Worm (Caenorhabditis elegans) whole organism, young adult: ENCODE measurements around the gene srlf-10.

Source experiments
- F10E7.11 ChIP-seq: sonication (generic microtip); optimal IDR thresholded peaks from 2 replicates; lab custom pipeline; 2017; ENCODE audit warnings: mild to moderate bottlenecking, missing genetic modification characterization, moderate library complexity, missing compliant biosample characterization
- F33H1.4 ChIP-seq: fragments of 200-800 bp; sonication (Bioruptor generic); IDR thresholded peaks from 2 replicates; pipeline ENCODE4 v1.3.6; 2022; ENCODE audit warnings: missing genetic modification reagents, missing genetic modification characterization, missing compliant biosample characterization
- F39B2.1 ChIP-seq: fragments of 200-800 bp; sonication (Bioruptor generic); IDR thresholded peaks from 2 replicates; pipeline ENCODE4 v1.3.6; 2022; ENCODE audit warnings: missing genetic modification reagents, missing genetic modification characterization, missing compliant biosample characterization
- F55B11.4 ChIP-seq: sonication (generic microtip); optimal IDR thresholded peaks from 2 replicates; lab custom pipeline; 2016; ENCODE audit warnings: missing compliant biosample characterization, missing genetic modification characterization, borderline replicate concordance; ENCODE audit not compliant: insufficient read depth
- F57C9.4 ChIP-seq: sonication (generic microtip); optimal IDR thresholded peaks from 2 replicates; lab custom pipeline; 2017; ENCODE audit warnings: mild to moderate bottlenecking, missing genetic modification characterization, missing compliant biosample characterization
- Y53F4B.3 ChIP-seq: fragments of 200-800 bp; sonication (Bioruptor generic); IDR thresholded peaks from 2 replicates; pipeline ENCODE4 v1.3.6; 2022; ENCODE audit warnings: missing genetic modification reagents, missing genetic modification characterization, missing compliant biosample characterization
- Y56A3A.18 ChIP-seq: fragments of 200-800 bp; sonication (Bioruptor generic); IDR thresholded peaks from 2 replicates; pipeline ENCODE4 v1.3.6; 2022; ENCODE audit warnings: missing genetic modification reagents, missing genetic modification characterization, missing compliant biosample characterization
- Y67H2A.10 ChIP-seq: fragments of 200-800 bp; sonication (Bioruptor generic); conservative IDR thresholded peaks from 2 replicates; pipeline ENCODE4 v1.3.6; 2022; ENCODE audit warnings: missing genetic modification reagents, missing genetic modification characterization, missing compliant biosample characterization
- Y95B8A.8 ChIP-seq: fragments of 200-800 bp; sonication (Bioruptor generic); IDR thresholded peaks from 2 replicates; pipeline ENCODE4 v1.3.6; 2022; ENCODE audit warnings: missing genetic modification reagents, missing genetic modification characterization, missing compliant biosample characterization
- ZK185.1 ChIP-seq: sonication (generic microtip); optimal IDR thresholded peaks from 2 replicates; lab custom pipeline; 2016; ENCODE audit warnings: mild to moderate bottlenecking, missing genetic modification characterization, missing compliant biosample characterization; ENCODE audit not compliant: poor library complexity, severe bottlenecking
- atf-7 ChIP-seq: sonication (generic microtip); optimal IDR thresholded peaks from 2 replicates; lab custom pipeline; 2017; ENCODE audit warnings: mild to moderate bottlenecking, missing genetic modification characterization, missing compliant biosample characterization
- chd-7 ChIP-seq: sonication (generic microtip); optimal IDR thresholded peaks from 2 replicates; lab custom pipeline; 2016; ENCODE audit warnings: mild to moderate bottlenecking, missing genetic modification characterization, moderate library complexity, missing compliant biosample characterization
- efl-1 ChIP-seq: fragments of 150-350 bp; optimal IDR thresholded peaks from 2 replicates; lab custom pipeline; 2014; ENCODE audit warnings: missing biosample characterization, missing genetic modification reagents, missing genetic modification characterization
- ets-4 ChIP-seq: fragments of 200-800 bp; sonication (Bioruptor generic); optimal IDR thresholded peaks from 2 replicates; lab custom pipeline; 2018; ENCODE audit warnings: mild to moderate bottlenecking, missing genetic modification characterization, missing compliant biosample characterization
- fkh-3 ChIP-seq: sonication (generic microtip); optimal IDR thresholded peaks from 2 replicates; lab custom pipeline; 2016; ENCODE audit warnings: mild to moderate bottlenecking, missing genetic modification characterization, missing compliant biosample characterization
- gei-17 ChIP-seq: fragments of 200-800 bp; sonication (Bioruptor generic); optimal IDR thresholded peaks from 2 replicates; lab custom pipeline; 2018; ENCODE audit warnings: mild to moderate bottlenecking, missing genetic modification characterization, missing compliant biosample characterization
- him-1 ChIP-seq: sonication (generic microtip); optimal IDR thresholded peaks from 2 replicates; lab custom pipeline; 2016; ENCODE audit warnings: missing genotype, missing genetic modification reagents, missing genetic modification characterization, missing compliant biosample characterization
- hmg-20 ChIP-seq: fragments of 200-800 bp; sonication (Bioruptor generic); IDR thresholded peaks from 2 replicates; pipeline ENCODE4 v1.3.6; 2022; ENCODE audit warnings: missing genetic modification reagents, missing genetic modification characterization, missing compliant biosample characterization
- lir-1 ChIP-seq: fragments of 200-800 bp; sonication (Bioruptor generic); conservative IDR thresholded peaks from 2 replicates; pipeline ENCODE4 v1.3.6; 2022; ENCODE audit warnings: missing genetic modification reagents, missing genetic modification characterization, missing compliant biosample characterization
- lsl-1 ChIP-seq: fragments of 200-800 bp; sonication (Bioruptor generic); optimal IDR thresholded peaks from 2 replicates; lab custom pipeline; 2018; ENCODE audit warnings: mild to moderate bottlenecking, missing genetic modification characterization, moderate library complexity, missing compliant biosample characterization
- madf-10 ChIP-seq: sonication (generic microtip); optimal IDR thresholded peaks from 2 replicates; lab custom pipeline; 2016; ENCODE audit warnings: mild to moderate bottlenecking, missing genetic modification characterization, missing compliant biosample characterization
- madf-6 ChIP-seq: fragments of 200-800 bp; sonication (Bioruptor generic); IDR thresholded peaks from 2 replicates; pipeline ENCODE4 v1.3.6; 2022; ENCODE audit warnings: missing genetic modification reagents, missing genetic modification characterization, missing compliant biosample characterization
- madf-8 ChIP-seq: fragments of 200-800 bp; sonication (Bioruptor generic); conservative IDR thresholded peaks from 2 replicates; pipeline ENCODE4 v1.3.6; 2022; ENCODE audit warnings: missing genetic modification reagents, missing genetic modification characterization, missing compliant biosample characterization
- mxl-1 ChIP-seq: sonication (generic microtip); optimal IDR thresholded peaks from 2 replicates; lab custom pipeline; 2016; ENCODE audit warnings: missing genetic modification characterization, missing compliant biosample characterization
- nfya-1 ChIP-seq: sonication (generic microtip); optimal IDR thresholded peaks from 2 replicates; lab custom pipeline; 2017; ENCODE audit warnings: antibody characterized with exemption, missing compliant biosample characterization, missing genetic modification characterization, borderline replicate concordance; ENCODE audit not compliant: insufficient read depth
- nfyb-1 ChIP-seq: fragments of 200-800 bp; sonication (Bioruptor generic); IDR thresholded peaks from 2 replicates; pipeline ENCODE4 v1.3.6; 2022; ENCODE audit warnings: missing genetic modification reagents, missing genetic modification characterization, missing compliant biosample characterization
- nhr-80 ChIP-seq: sonication (generic microtip); optimal IDR thresholded peaks from 2 replicates; lab custom pipeline; 2016; ENCODE audit warnings: missing genetic modification characterization, missing compliant biosample characterization
- pbrm-1 ChIP-seq: fragments of 200-800 bp; sonication (Bioruptor generic); IDR thresholded peaks from 2 replicates; pipeline ENCODE4 v1.3.6; 2022; ENCODE audit warnings: missing genetic modification reagents, missing genetic modification characterization, missing compliant biosample characterization
- pha-4 ChIP-seq: fragments of 150-350 bp; sonication (generic microtip); optimal IDR thresholded peaks from 2 replicates; lab custom pipeline; 2014; ENCODE audit warnings: missing biosample characterization, missing genetic modification reagents, missing genetic modification characterization
- rec-8 ChIP-seq, 2 experiments: sonication (generic microtip); optimal IDR thresholded peaks; 2 replicates each; lab custom pipeline; 2016; ENCODE audit warnings: mild to moderate bottlenecking in 2 of 2, missing genetic modification characterization in 2 of 2, missing genetic modification reagents in 2 of 2, missing genotype in 2 of 2, missing biosample characterization in 1 of 2, missing compliant biosample characterization in 1 of 2, moderate library complexity in 1 of 2
- rpc-1 ChIP-seq, 2 experiments: fragments of 150-350 bp in 1 of 2; sonication (generic microtip) in 1 of 2; optimal IDR thresholded peaks; 2 replicates each; lab custom pipeline; 2014 to 2018; ENCODE audit warnings: missing biosample characterization in 1 of 2, missing genetic modification characterization in 1 of 2, missing genetic modification reagents in 1 of 2, missing genotype in 1 of 2
- snpc-1.3 ChIP-seq: sonication (generic microtip); optimal IDR thresholded peaks from 2 replicates; lab custom pipeline; 2017; ENCODE audit warnings: missing genetic modification characterization, mild to moderate bottlenecking, missing compliant biosample characterization, antibody characterized with exemption, moderate library complexity, missing genotype, missing genetic modification reagents; ENCODE audit not compliant: insufficient read depth
- somi-1 ChIP-seq: fragments of 200-800 bp; sonication (Bioruptor generic); optimal IDR thresholded peaks from 2 replicates; lab custom pipeline; 2018; ENCODE audit warnings: mild to moderate bottlenecking, missing genetic modification characterization, missing compliant biosample characterization
- xnd-1 ChIP-seq: sonication (generic microtip); optimal IDR thresholded peaks from 2 replicates; lab custom pipeline; 2016; ENCODE audit warnings: missing genotype, missing genetic modification reagents, missing genetic modification characterization, missing compliant biosample characterization
- zim-3 ChIP-seq: sonication (generic microtip); optimal IDR thresholded peaks from 2 replicates; lab custom pipeline; 2017; ENCODE audit warnings: mild to moderate bottlenecking, missing genetic modification characterization, moderate library complexity, missing compliant biosample characterization
- ztf-18 ChIP-seq: sonication (generic microtip); optimal IDR thresholded peaks from 2 replicates; lab custom pipeline; 2016; ENCODE audit warnings: missing genotype, mild to moderate bottlenecking, missing genetic modification characterization, missing compliant biosample characterization
- ztf-22 ChIP-seq: fragments of 200-800 bp; sonication (Bioruptor generic); optimal IDR thresholded peaks from 2 replicates; lab custom pipeline; 2018; ENCODE audit warnings: mild to moderate bottlenecking, missing genetic modification characterization, moderate library complexity, missing compliant biosample characterization
- ztf-6 ChIP-seq: fragments of 200-800 bp; sonication (Bioruptor generic); IDR thresholded peaks from 2 replicates; pipeline ENCODE4 v1.3.6; 2022; ENCODE audit warnings: missing genetic modification reagents, missing genetic modification characterization, missing compliant biosample characterization

srlf-10 gene

ce11 chrIII:13383159-13383558 is 18.8 kb upstream of the srlf-10 start:
- TF ChIP-seq nfyb-1 (GFP tag; lab: Robert Waterston, UW) (no peak), Y95B8A.8 (no peak), somi-1 (GFP tag; lab: Kevin White, UChicago) (no peak), mxl-1 (tag; lab: Kevin White, UChicago) (no peak), F57C9.4 (tag; lab: Kevin White, UChicago) (no peak), lir-1 (no peak), pha-4 (no peak), Y67H2A.10 (GFP tag; lab: Robert Waterston, UW) (no peak), rec-8 (tag; optimal IDR thresholded peaks at IDR 0.05; lab: Kevin White, UChicago) (no peak), madf-10 (no peak), him-1 (tag; lab: Kevin White, UChicago) (no peak), F10E7.11 (tag; lab: Kevin White, UChicago) (no peak), zim-3 (tag; lab: Kevin White, UChicago) (no peak), ets-4 (GFP tag; lab: Kevin White, UChicago) (no peak), chd-7 (tag; lab: Kevin White, UChicago) (no peak), pbrm-1 (no peak), ztf-6 (GFP tag; lab: Robert Waterston, UW) (no peak)

ce11 chrIII:13385850-13386249 is 16.2 kb upstream of the srlf-10 start, which contains the start of gene T03F6.4:
Gene T03F6.4 (plus strand): TSS chrIII:13386150.
- TF ChIP-seq hmg-20 (GFP tag; lab: Robert Waterston, UW) (no peak), Y56A3A.18 (GFP tag; lab: Robert Waterston, UW) (no peak), rpc-1 (optimal IDR thresholded peaks at IDR 0.05; lab: Kevin White, UChicago) (no peak), rpc-1 (tag; optimal IDR thresholded peaks at IDR 0.05; lab: Kevin White, UChicago) (no peak), snpc-1.3 (no peak), fkh-3 (tag; lab: Kevin White, UChicago) (no peak), nfya-1 (no peak), gei-17 (GFP tag; lab: Kevin White, UChicago) (no peak), ztf-22 (GFP tag; lab: Kevin White, UChicago) (no peak)

- TF ChIP-seq F55B11.4 (tag; lab: Kevin White, UChicago) = no peak
- peak; percentile 43 for TF ChIP-seq nhr-80 (tag; lab: Kevin White, UChicago)
- no peak for TF ChIP-seq ZK185.1 (tag; lab: Kevin White, UChicago)
Measured at ce11 chrIII:13388621-13389020, 13.4 kb upstream of the srlf-10 start.

ce11 chrIII:13389078-13389477 is 12.9 kb upstream of the srlf-10 start, which contains the start of gene T03F6.3:
Gene T03F6.3 (plus strand): TSS chrIII:13389395.
- TF ChIP-seq atf-7 (tag; lab: Kevin White, UChicago) = no peak
- 0 out of 2 replicates have a peak, but pooled peaks have one; percentile 18 for TF ChIP-seq madf-8 (GFP tag; lab: Robert Waterston, UW)
- TF ChIP-seq efl-1 = peak; percentile 34
- TF ChIP-seq ztf-18 (tag; lab: Kevin White, UChicago) = no peak
- TF ChIP-seq lsl-1 (GFP tag; lab: Kevin White, UChicago) = peak; percentile 67
- peak; percentile 26 for TF ChIP-seq xnd-1 (tag; lab: Kevin White, UChicago)
- TF ChIP-seq F33H1.4 = peak; percentile 66
- 0 out of 2 replicates have a peak, but pooled peaks have one; percentile 47 for TF ChIP-seq madf-6 (GFP tag; lab: Robert Waterston, UW)
- TF ChIP-seq Y53F4B.3 (GFP tag; lab: Robert Waterston, UW) = no peak
- TF ChIP-seq F39B2.1 (GFP tag; lab: Robert Waterston, UW) = no peak
- TF ChIP-seq, all 124 proteins: peak for 6
